Fruit fly (Drosophila melanogaster) whole organism, adult: Measurements from ENCODE around the gene CG8281.

Experiments
- CG11617 ChIP-seq: fragments of 200-800 bp; sonication (Bioruptor generic); optimal IDR thresholded peaks from 2 replicates; lab custom pipeline; 2017; ENCODE audit warnings: mild to moderate bottlenecking, missing biosample characterization, missing genetic modification reagents, missing genetic modification characterization
- CG12768 ChIP-seq: fragments of 200-800 bp; sonication (Bioruptor generic); optimal IDR thresholded peaks from 2 replicates; lab custom pipeline; 2017; ENCODE audit warnings: missing biosample characterization, missing genetic modification characterization, mild to moderate bottlenecking, moderate library complexity, missing genetic modification reagents
- CG14711 ChIP-seq: fragments of 200-800 bp; sonication (Bioruptor generic); optimal IDR thresholded peaks from 2 replicates; lab custom pipeline; 2018; ENCODE audit warnings: missing biosample characterization, mild to moderate bottlenecking, missing genetic modification characterization, moderate library complexity
- CG1620 ChIP-seq: fragments of 200-800 bp; sonication (Bioruptor generic); optimal IDR thresholded peaks from 2 replicates; lab custom pipeline; 2016; ENCODE audit warnings: missing biosample characterization, missing genetic modification characterization
- CG33017 ChIP-seq: fragments of 200-800 bp; sonication (Bioruptor generic); optimal IDR thresholded peaks from 2 replicates; lab custom pipeline; 2018; ENCODE audit warnings: missing biosample characterization, mild to moderate bottlenecking, missing genetic modification characterization, moderate library complexity
- CG5204 ChIP-seq: fragments of 200-800 bp; sonication (Bioruptor generic); optimal IDR thresholded peaks from 2 replicates; lab custom pipeline; 2016; ENCODE audit warnings: missing biosample characterization, missing genetic modification characterization
- CG7045 ChIP-seq: fragments of 200-800 bp; sonication (Bioruptor generic); optimal IDR thresholded peaks from 2 replicates; lab custom pipeline; 2017; ENCODE audit warnings: missing biosample characterization, mild to moderate bottlenecking, missing genetic modification characterization
- CG7101 ChIP-seq: fragments of 200-800 bp; sonication (Bioruptor generic); optimal IDR thresholded peaks from 2 replicates; lab custom pipeline; 2018; ENCODE audit warnings: missing biosample characterization, mild to moderate bottlenecking, missing genetic modification characterization, moderate library complexity
- Clk ChIP-seq: fragments of 200-800 bp; sonication (Bioruptor generic); optimal IDR thresholded peaks from 2 replicates; lab custom pipeline; 2017; ENCODE audit warnings: missing biosample characterization, missing genetic modification characterization
- Crg-1 ChIP-seq: fragments of 200-800 bp; sonication (Bioruptor generic); optimal IDR thresholded peaks from 2 replicates; lab custom pipeline; 2016; ENCODE audit warnings: missing biosample characterization, missing genetic modification characterization
- Mnt ChIP-seq: fragments of 200-800 bp; sonication (Bioruptor generic); optimal IDR thresholded peaks from 2 replicates; lab custom pipeline; 2016; ENCODE audit warnings: missing biosample characterization, mild to moderate bottlenecking, missing genetic modification characterization
- bab1 ChIP-seq: fragments of 200-800 bp; sonication (Bioruptor generic); optimal IDR thresholded peaks from 3 replicates; lab custom pipeline; 2019; ENCODE audit warnings: missing biosample characterization, mild to moderate bottlenecking, missing genetic modification characterization, moderate library complexity
- cic ChIP-seq: fragments of 200-800 bp; sonication (Bioruptor generic); optimal IDR thresholded peaks from 2 replicates; lab custom pipeline; 2017; ENCODE audit warnings: missing biosample characterization, mild to moderate bottlenecking, missing genetic modification characterization, moderate library complexity
- cnc ChIP-seq, 2 experiments: fragments of >200 bp; optimal IDR thresholded peaks; 2 replicates each; lab custom pipeline; 2017
- kay ChIP-seq: fragments of 200-800 bp; sonication (Bioruptor generic); peaks from one replicate; lab custom pipeline; 2016; ENCODE audit warnings: missing biosample characterization, missing genetic modification characterization, borderline replicate concordance
- ovo ChIP-seq: fragments of 200-800 bp; sonication (Bioruptor generic); optimal IDR thresholded peaks from 2 replicates; lab custom pipeline; 2016; ENCODE audit warnings: missing biosample characterization, missing genetic modification characterization
- pad ChIP-seq: fragments of 200-800 bp; sonication (Bioruptor generic); optimal IDR thresholded peaks from 3 replicates; lab custom pipeline; 2017; ENCODE audit warnings: missing biosample characterization, missing genetic modification characterization, mild to moderate bottlenecking, moderate library complexity, missing genetic modification reagents
- tj ChIP-seq: fragments of 200-800 bp; sonication (Bioruptor generic); optimal IDR thresholded peaks from 3 replicates; lab custom pipeline; 2017; ENCODE audit warnings: missing biosample characterization, mild to moderate bottlenecking, missing genetic modification characterization, moderate library complexity
- toe ChIP-seq: fragments of 200-800 bp; sonication (Bioruptor generic); optimal IDR thresholded peaks from 2 replicates; lab custom pipeline; 2016; ENCODE audit warnings: missing biosample characterization, missing genetic modification characterization

The CG8281 gene

DNA sequence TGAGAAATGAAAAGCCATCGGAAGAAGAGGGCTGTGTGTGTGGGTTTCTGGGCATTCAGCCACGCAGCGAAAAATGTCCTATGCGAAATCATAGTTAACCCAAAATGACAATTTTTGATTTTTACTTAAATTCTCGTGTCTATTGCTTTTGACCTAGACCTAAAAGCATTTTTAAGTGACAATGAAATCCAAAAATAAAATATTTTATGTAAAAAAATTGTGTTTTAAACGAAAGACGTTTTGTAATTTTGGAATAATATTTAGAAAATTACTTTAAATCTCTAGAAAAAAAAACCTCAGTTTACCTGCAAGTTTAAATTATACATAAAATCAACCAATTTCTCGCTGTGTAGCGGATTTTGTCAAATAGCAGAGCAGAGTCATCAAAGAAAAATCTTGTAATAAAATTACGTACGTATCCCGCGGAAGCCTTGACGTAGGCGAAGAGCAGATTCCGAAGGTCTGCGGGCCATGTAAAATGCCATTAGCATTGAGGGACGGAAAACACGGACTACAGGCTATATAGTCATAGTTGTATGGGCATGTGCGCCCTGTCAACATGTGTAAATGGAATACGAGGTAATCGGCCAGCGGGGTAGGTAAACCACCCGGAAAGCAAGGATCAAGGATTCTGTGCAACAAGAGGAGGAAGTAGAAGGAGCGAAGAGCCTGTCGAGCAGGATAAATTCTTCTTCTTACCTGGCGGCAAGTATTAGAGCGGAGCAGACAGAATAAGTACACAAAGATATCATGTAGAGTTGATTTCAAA, 2.4 kb upstream of the CG8281 start:
- TF ChIP-seq CG11617 (GFP tag; lab: Kevin White, UChicago) (no peak), CG33017 (tag; lab: Kevin White, UChicago) (no peak), CG12768 (GFP tag; lab: Kevin White, UChicago) (no peak), Mnt (GFP tag; lab: Kevin White, UChicago) (no peak), cnc (optimal IDR thresholded peaks at IDR 0.05; lab: Kevin White, UChicago) (no peak), CG14711 (tag; lab: Kevin White, UChicago) (no peak), CG5204 (GFP tag; lab: Kevin White, UChicago) (no peak), kay (GFP tag; lab: Kevin White, UChicago) (no peak), bab1 (no peak), CG7101 (tag; lab: Kevin White, UChicago) (no peak), CG1620 (GFP tag; lab: Kevin White, UChicago) (no peak), ovo (no peak), CG7045 (no peak)

dm6 chr3L:7910916-7911467, 1.3 kb upstream of the CG8281 start:
- TF ChIP-seq CG1620 (GFP tag; lab: Kevin White, UChicago) = no peak
- peak; percentile 95 for TF ChIP-seq pad

dm6 chr3L:7914969-7915596, 2.8 kb downstream of the CG8281 start, which contains the start of gene Tmem43:
Gene Tmem43 (minus strand): TSS chr3L:7915120.
- no peak for TF ChIP-seq kay (GFP tag; lab: Kevin White, UChicago)
- TF ChIP-seq bab1 = peak; percentile 39
- TF ChIP-seq CG14711 (tag; lab: Kevin White, UChicago) = no peak
- TF ChIP-seq CG11617 (GFP tag; lab: Kevin White, UChicago) = no peak

dm6 chr3L:7915808-7916619, 3.8 kb downstream of the CG8281 start:
- TF ChIP-seq CG7101 (tag; lab: Kevin White, UChicago) = no peak
- no peak for TF ChIP-seq kay (GFP tag; lab: Kevin White, UChicago)
- TF ChIP-seq pad = no peak
- TF ChIP-seq CG33017 (tag; lab: Kevin White, UChicago) = no peak
- TF ChIP-seq CG5204 (GFP tag; lab: Kevin White, UChicago) = no peak
- no peak for TF ChIP-seq bab1
- TF ChIP-seq ovo = no peak
- TF ChIP-seq cnc (optimal IDR thresholded peaks at IDR 0.05; lab: Kevin White, UChicago) = no peak
- no peak for TF ChIP-seq CG11617 (GFP tag; lab: Kevin White, UChicago)
- no peak for TF ChIP-seq CG14711 (tag; lab: Kevin White, UChicago)
- TF ChIP-seq Clk (GFP tag; lab: Kevin White, UChicago) = no peak
- TF ChIP-seq toe = no peak
- TF ChIP-seq cic (GFP tag; lab: Kevin White, UChicago) = no peak
- no peak for TF ChIP-seq CG12768 (GFP tag; lab: Kevin White, UChicago)
- TF ChIP-seq Mnt (GFP tag; lab: Kevin White, UChicago) = no peak

- no peak for TF ChIP-seq toe
- TF ChIP-seq Clk (GFP tag; lab: Kevin White, UChicago) = no peak
- peak; percentile 47 for TF ChIP-seq kay (GFP tag; lab: Kevin White, UChicago)
- TF ChIP-seq CG33017 (tag; lab: Kevin White, UChicago) = no peak
- peak; percentile 32 for TF ChIP-seq Mnt (GFP tag; lab: Kevin White, UChicago)
- TF ChIP-seq CG5204 (GFP tag; lab: Kevin White, UChicago) = no peak
- TF ChIP-seq cnc (optimal IDR thresholded peaks at IDR 0.05; lab: Kevin White, UChicago) = no peak
Measured at dm6 chr3L:7934200-7934599, 21.9 kb downstream of the CG8281 start.

- TF ChIP-seq pad = no peak
Measured at dm6 chr3L:7934857-7935256, 22.6 kb downstream of the CG8281 start.

dm6 chr3L:7935409-7935932, 23.2 kb downstream of the CG8281 start:
- peak; percentile 93 for TF ChIP-seq ovo
- TF ChIP-seq Mnt (GFP tag; lab: Kevin White, UChicago) = no peak
- TF ChIP-seq kay (GFP tag; lab: Kevin White, UChicago) = no peak
- TF ChIP-seq pad = peak; percentile 46
- no peak for TF ChIP-seq Crg-1
- TF ChIP-seq tj (GFP tag; lab: Kevin White, UChicago) = no peak
- TF ChIP-seq CG1620 (GFP tag; lab: Kevin White, UChicago) = no peak
- TF ChIP-seq CG12768 (GFP tag; lab: Kevin White, UChicago) = no peak
- no peak for TF ChIP-seq CG7101 (tag; lab: Kevin White, UChicago)
- no peak for TF ChIP-seq CG11617 (GFP tag; lab: Kevin White, UChicago)
- TF ChIP-seq cnc (optimal IDR thresholded peaks at IDR 0.05; lab: Kevin White, UChicago) = no peak
- TF ChIP-seq toe = no peak
